Worm (Caenorhabditis elegans) whole organism, L4 larva: ENCODE measurements around the gene F52H2.3.

Experiments
- D1046.2 ChIP-seq: fragments of 200-800 bp; sonication (Bioruptor generic); IDR thresholded peaks from 2 replicates; pipeline ENCODE4 v1.3.6; 2022; ENCODE audit warnings: missing genetic modification characterization, missing compliant biosample characterization
- F10B5.3 ChIP-seq: sonication (generic microtip); optimal IDR thresholded peaks from 2 replicates; lab custom pipeline; 2016; ENCODE audit warnings: mild to moderate bottlenecking, missing genetic modification characterization, missing compliant biosample characterization
- Y105C5A.15 ChIP-seq: fragments of 200-800 bp; sonication (Bioruptor generic); IDR thresholded peaks from 2 replicates; pipeline ENCODE4 v1.3.6; 2022; ENCODE audit warnings: missing genetic modification characterization, missing compliant biosample characterization
- Y48G9A.11 ChIP-seq: fragments of 200-800 bp; sonication (Bioruptor generic); IDR thresholded peaks from 2 replicates; pipeline ENCODE4 v1.3.6; 2022; ENCODE audit warnings: missing genetic modification reagents, missing genetic modification characterization, missing compliant biosample characterization
- aha-1 ChIP-seq: fragments of 150-350 bp; peaks from one replicate; lab custom pipeline; 2014; ENCODE audit warnings: missing biosample characterization, missing genetic modification characterization
- attf-4 ChIP-seq: sonication (generic microtip); optimal IDR thresholded peaks from 3 replicates; lab custom pipeline; 2017; ENCODE audit warnings: missing biosample characterization, missing genetic modification characterization
- ceh-20 ChIP-seq: fragments of 200-800 bp; sonication (Bioruptor generic); IDR thresholded peaks from 2 replicates; pipeline ENCODE4 v1.3.6; 2022; ENCODE audit warnings: missing genetic modification reagents, missing genetic modification characterization, missing compliant biosample characterization
- ceh-28 ChIP-seq: fragments of 150-350 bp; optimal IDR thresholded peaks from 2 replicates; lab custom pipeline; 2014; ENCODE audit warnings: missing biosample characterization, missing genetic modification reagents, missing genetic modification characterization
- ceh-44 ChIP-seq: fragments of 200-800 bp; sonication (Bioruptor generic); IDR thresholded peaks from 2 replicates; pipeline ENCODE4 v1.3.6; 2022; ENCODE audit warnings: missing genetic modification reagents, missing genetic modification characterization, missing compliant biosample characterization
- cey-2 ChIP-seq: sonication (generic microtip); optimal IDR thresholded peaks from 3 replicates; lab custom pipeline; 2017; ENCODE audit warnings: missing genetic modification characterization, mild to moderate bottlenecking, missing compliant biosample characterization, antibody characterized with exemption, borderline replicate concordance; ENCODE audit not compliant: insufficient read depth
- dve-1 ChIP-seq: sonication (generic microtip); optimal IDR thresholded peaks from 2 replicates; lab custom pipeline; 2017; ENCODE audit warnings: antibody characterized with exemption, mild to moderate bottlenecking, missing genetic modification characterization, missing compliant biosample characterization; ENCODE audit not compliant: insufficient read depth
- fkh-10 ChIP-seq: fragments of 150-350 bp; optimal IDR thresholded peaks from 2 replicates; lab custom pipeline; 2014; ENCODE audit warnings: missing biosample characterization, missing genetic modification reagents, missing genetic modification characterization
- gei-8 ChIP-seq: fragments of 200-800 bp; sonication (Bioruptor generic); optimal IDR thresholded peaks from 2 replicates; lab custom pipeline; 2018; ENCODE audit warnings: mild to moderate bottlenecking, missing genetic modification characterization, missing compliant biosample characterization
- hif-1 ChIP-seq, 2 experiments: sonication (generic microtip); optimal IDR thresholded peaks; 2 replicates each; lab custom pipeline; 2016 to 2017; ENCODE audit warnings: missing compliant biosample characterization in 2 of 2, missing genetic modification characterization in 2 of 2, missing genetic modification reagents in 2 of 2, missing genotype in 2 of 2, mild to moderate bottlenecking in 1 of 2
- hlh-11 ChIP-seq: fragments of 200-800 bp; sonication (Bioruptor generic); optimal IDR thresholded peaks from 2 replicates; lab custom pipeline; 2018; ENCODE audit warnings: mild to moderate bottlenecking, missing genetic modification characterization, missing compliant biosample characterization
- hlh-30 ChIP-seq: sonication (generic microtip); optimal IDR thresholded peaks from 2 replicates; lab custom pipeline; 2017; ENCODE audit warnings: antibody characterized with exemption, mild to moderate bottlenecking, missing genetic modification characterization, missing compliant biosample characterization; ENCODE audit not compliant: insufficient read depth
- hmg-1.1 ChIP-seq: fragments of 200-800 bp; sonication (Bioruptor generic); IDR thresholded peaks from 2 replicates; pipeline ENCODE4 v1.3.6; 2022; ENCODE audit warnings: missing genetic modification reagents, missing genetic modification characterization, missing compliant biosample characterization
- lin-1 ChIP-seq: fragments of 200-800 bp; sonication (Bioruptor generic); IDR thresholded peaks from 2 replicates; pipeline ENCODE4 v1.3.6; 2022; ENCODE audit warnings: missing genetic modification reagents, missing genetic modification characterization, missing compliant biosample characterization
- lin-29 ChIP-seq: fragments of 200-800 bp; sonication (Bioruptor generic); IDR thresholded peaks from 2 replicates; pipeline ENCODE4 v1.3.6; 2022; ENCODE audit warnings: missing genetic modification reagents, missing genetic modification characterization, missing compliant biosample characterization
- lin-38 ChIP-seq: fragments of 200-800 bp; sonication (Bioruptor generic); IDR thresholded peaks from 2 replicates; pipeline ENCODE4 v1.3.6; 2022; ENCODE audit warnings: missing genetic modification reagents, missing genetic modification characterization, missing compliant biosample characterization
- mdl-1 ChIP-seq, 2 experiments: fragments of 150-350 bp in 1 of 2; sonication (generic microtip) in 1 of 2; optimal IDR thresholded peaks; 2 replicates each; lab custom pipeline; 2014 to 2017; ENCODE audit warnings: missing biosample characterization in 2 of 2, missing genetic modification characterization in 2 of 2
- mes-2 ChIP-seq: sonication (generic microtip); optimal IDR thresholded peaks from 2 replicates; lab custom pipeline; 2016; ENCODE audit warnings: missing genotype, mild to moderate bottlenecking, missing genetic modification characterization, missing compliant biosample characterization; ENCODE audit not compliant: poor library complexity, severe bottlenecking
- mxl-2 ChIP-seq: fragments of 200-800 bp; sonication (Bioruptor generic); conservative IDR thresholded peaks from 2 replicates; pipeline ENCODE4 v1.3.6; 2022; ENCODE audit warnings: missing genetic modification reagents, missing genetic modification characterization, missing compliant biosample characterization
- mxl-3 ChIP-seq: fragments of 200-800 bp; sonication (Bioruptor generic); optimal IDR thresholded peaks from 2 replicates; lab custom pipeline; 2018; ENCODE audit warnings: mild to moderate bottlenecking, missing genetic modification characterization, missing compliant biosample characterization
- nhr-11 ChIP-seq: fragments of 150-350 bp; optimal IDR thresholded peaks from 2 replicates; lab custom pipeline; 2014; ENCODE audit warnings: missing biosample characterization, missing genetic modification characterization
- nhr-111 ChIP-seq: fragments of 200-800 bp; sonication (Bioruptor generic); optimal IDR thresholded peaks from 2 replicates; lab custom pipeline; 2018; ENCODE audit warnings: mild to moderate bottlenecking, missing genetic modification characterization, missing compliant biosample characterization
- nhr-237 ChIP-seq: sonication (generic microtip); optimal IDR thresholded peaks from 2 replicates; lab custom pipeline; 2017; ENCODE audit warnings: missing biosample characterization, missing genetic modification characterization
- nhr-25 ChIP-seq: sonication (generic microtip); optimal IDR thresholded peaks from 2 replicates; lab custom pipeline; 2017; ENCODE audit warnings: missing genetic modification characterization, mild to moderate bottlenecking, missing compliant biosample characterization, antibody characterized with exemption, moderate library complexity, borderline replicate concordance; ENCODE audit not compliant: insufficient read depth
- nhr-28 ChIP-seq: fragments of 150-350 bp; optimal IDR thresholded peaks from 2 replicates; lab custom pipeline; 2014; ENCODE audit warnings: missing biosample characterization, missing genetic modification characterization
- nhr-41 ChIP-seq: fragments of 200-800 bp; sonication (Bioruptor generic); IDR thresholded peaks from 2 replicates; pipeline ENCODE4 v1.3.6; 2022; ENCODE audit warnings: missing genetic modification reagents, missing genetic modification characterization, missing compliant biosample characterization
- nhr-48 ChIP-seq: sonication (generic microtip); optimal IDR thresholded peaks from 2 replicates; lab custom pipeline; 2016; ENCODE audit warnings: mild to moderate bottlenecking, missing genetic modification characterization, missing compliant biosample characterization
- nhr-76 ChIP-seq: fragments of 150-350 bp; optimal IDR thresholded peaks from 2 replicates; lab custom pipeline; 2014; ENCODE audit warnings: missing biosample characterization, missing genetic modification characterization
- pha-4 ChIP-seq, 2 experiments: fragments of 150-350 bp in 1 of 2; fragments of 200-800 bp in 1 of 2; sonication (Bioruptor generic) in 1 of 2; IDR thresholded peaks in 1 of 2; optimal IDR thresholded peaks in 1 of 2; 2 replicates each; pipeline versions ENCODE4 v1.3.6 to Lab custom; 2014 to 2022; ENCODE audit warnings: missing genetic modification characterization in 2 of 2, missing genetic modification reagents in 2 of 2, missing biosample characterization in 1 of 2, missing compliant biosample characterization in 1 of 2
- pqm-1 ChIP-seq: sonication (generic microtip); optimal IDR thresholded peaks from 2 replicates; lab custom pipeline; 2017; ENCODE audit warnings: missing biosample characterization, missing genetic modification characterization
- set-16 ChIP-seq: fragments of 200-800 bp; sonication (Bioruptor generic); IDR thresholded peaks from 2 replicates; pipeline ENCODE4 v1.3.6; 2022; ENCODE audit warnings: missing genetic modification reagents, missing genetic modification characterization, missing compliant biosample characterization
- snpc-1.2 ChIP-seq: fragments of 200-800 bp; sonication (Bioruptor generic); IDR thresholded peaks from 2 replicates; pipeline ENCODE4 v1.3.6; 2022; ENCODE audit warnings: missing genetic modification reagents, missing genetic modification characterization, missing compliant biosample characterization
- tag-97 ChIP-seq: fragments of 200-800 bp; sonication (Bioruptor generic); IDR thresholded peaks from 2 replicates; pipeline ENCODE4 v1.3.6; 2022; ENCODE audit warnings: missing genetic modification characterization, missing compliant biosample characterization
- tra-1 ChIP-seq: fragments of 200-800 bp; sonication (Bioruptor generic); IDR thresholded peaks from 2 replicates; pipeline ENCODE4 v1.3.6; 2022; ENCODE audit warnings: missing genetic modification reagents, missing genetic modification characterization, missing compliant biosample characterization
- unc-62 ChIP-seq, 3 experiments: fragments of 150-350 bp in 1 of 3; sonication (generic microtip); optimal IDR thresholded peaks in 2 of 3; peaks in 1 of 3; 1 replicate in 1 of 3; 2 replicates in 2 of 3; lab custom pipeline; 2014 to 2017; ENCODE audit warnings: missing biosample characterization in 3 of 3, missing genetic modification characterization in 3 of 3, missing genetic modification reagents in 3 of 3, missing genotype in 1 of 3
- zfp-2 ChIP-seq: sonication (generic microtip); optimal IDR thresholded peaks from 2 replicates; lab custom pipeline; 2016; ENCODE audit warnings: mild to moderate bottlenecking, missing genetic modification characterization, missing compliant biosample characterization
- zfp-3 ChIP-seq: fragments of 200-800 bp; sonication (Bioruptor generic); conservative IDR thresholded peaks from 2 replicates; pipeline ENCODE4 v1.3.6; 2022; ENCODE audit warnings: missing genetic modification reagents, missing genetic modification characterization, missing compliant biosample characterization
- zip-2 ChIP-seq: fragments of 150-350 bp; optimal IDR thresholded peaks from 2 replicates; lab custom pipeline; 2014; ENCODE audit warnings: missing biosample characterization, missing genetic modification characterization
- ztf-11 ChIP-seq: fragments of 150-350 bp; optimal IDR thresholded peaks from 2 replicates; lab custom pipeline; 2014; ENCODE audit warnings: missing biosample characterization, missing genetic modification characterization
- ztf-7 ChIP-seq: fragments of 150-350 bp; optimal IDR thresholded peaks from 2 replicates; lab custom pipeline; 2014; ENCODE audit warnings: missing biosample characterization, missing genetic modification characterization

Gene F52H2.3

DNA sequence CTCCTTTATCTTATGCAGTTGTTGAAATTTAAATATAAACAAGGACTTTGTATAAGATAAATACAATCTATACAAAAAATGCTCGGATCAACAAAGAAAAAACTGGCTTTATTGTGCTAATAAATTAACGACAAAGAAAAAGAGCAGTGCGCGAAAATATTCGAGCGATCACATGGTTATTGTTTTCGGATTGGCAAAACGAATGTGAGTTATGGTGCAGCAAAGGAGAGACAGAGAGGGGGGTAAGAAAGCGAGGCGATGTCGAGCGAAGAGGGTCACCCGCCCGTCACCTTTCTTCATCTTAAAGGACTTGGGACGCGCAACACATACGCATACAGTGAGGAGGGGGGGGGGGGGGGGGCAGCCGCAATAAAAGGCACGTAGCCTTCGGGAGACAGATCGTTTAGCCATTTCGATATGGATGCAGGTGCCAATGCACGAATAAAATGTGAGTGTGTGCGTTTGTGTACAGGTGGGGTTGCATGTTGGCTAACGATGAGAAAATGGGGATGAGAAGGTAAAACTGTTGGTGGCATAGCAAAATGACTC is 42.4 kb upstream of the F52H2.3 start:
- TF ChIP-seq hlh-11 (no peak), zfp-3 (no peak), ceh-44 (GFP tag; lab: Robert Waterston, UW) (0 out of 2 replicates have a peak, but pooled peaks have one; percentile 6), nhr-25 (no peak), nhr-111 (GFP tag; lab: Kevin White, UChicago) (no peak), nhr-28 (no peak), cey-2 (no peak), nhr-237 (tag; lab: Kevin White, UChicago) (no peak), ceh-28 (no peak), tra-1 (GFP tag; lab: Robert Waterston, UW) (no peak), nhr-41 (GFP tag; lab: Robert Waterston, UW) (no peak), aha-1 (tag; lab: Kevin White, UChicago) (peak; percentile 24), ztf-11 (tag; lab: Kevin White, UChicago) (no peak), dve-1 (tag; lab: Kevin White, UChicago) (no peak), mxl-3 (GFP tag; lab: Kevin White, UChicago) (peak; percentile 32), Y48G9A.11 (GFP tag; lab: Robert Waterston, UW) (0 out of 2 replicates have a peak, but pooled peaks have one; percentile 12), set-16 (peak; percentile 60), lin-29 (GFP tag; lab: Robert Waterston, UW) (no peak), attf-4 (tag; lab: Kevin White, UChicago) (no peak), snpc-1.2 (GFP tag; lab: Robert Waterston, UW) (no peak), mdl-1 (tag; optimal IDR thresholded peaks at IDR 0.05; lab: Kevin White, UChicago) (no peak), ceh-20 (GFP tag; lab: Robert Waterston, UW) (no peak), hif-1 (tag; optimal IDR thresholded peaks at IDR 0.05; lab: Kevin White, UChicago) (no peak), hlh-30 (tag; lab: Kevin White, UChicago) (peak; percentile 67)

DNA sequence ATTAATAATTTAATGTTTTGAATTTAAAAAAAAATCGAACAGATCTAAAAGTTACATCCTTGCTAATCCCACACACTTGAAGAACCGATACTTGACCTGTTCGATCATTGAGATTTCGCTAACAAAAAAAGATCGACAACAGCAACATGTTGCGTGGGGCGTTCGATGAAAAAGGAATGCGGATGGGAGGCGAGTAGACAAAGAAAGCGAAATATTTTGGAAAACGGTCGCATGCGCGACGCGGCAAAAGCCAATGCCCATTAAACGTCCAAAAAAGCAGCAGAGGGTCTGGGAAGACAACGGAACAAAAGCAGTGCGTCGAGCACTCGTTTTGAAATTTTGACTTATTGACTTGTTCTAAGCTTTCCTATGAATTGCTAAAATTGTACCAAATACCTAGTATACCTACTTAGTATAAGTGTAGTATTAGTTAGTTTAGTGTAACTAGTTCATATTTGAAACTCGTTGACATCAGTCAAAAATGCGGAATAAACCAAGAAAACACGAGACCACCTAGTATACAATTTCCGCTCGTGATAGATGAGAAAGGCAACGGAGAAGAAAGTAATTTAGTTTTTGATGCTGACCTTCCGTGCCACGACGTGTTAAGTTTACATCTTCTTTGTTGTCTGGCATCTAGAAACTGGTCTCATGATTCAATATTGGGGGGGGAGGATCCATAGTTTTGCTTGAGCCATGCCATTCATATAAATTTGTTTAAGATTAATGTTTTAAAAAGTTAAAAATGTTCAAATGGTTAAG is 41.2 kb upstream of the F52H2.3 start:
- TF ChIP-seq lin-1 (GFP tag; lab: Robert Waterston, UW) (no peak), nhr-28 (peak; percentile 9), nhr-48 (tag; lab: Kevin White, UChicago) (no peak), ztf-7 (tag; lab: Kevin White, UChicago) (no peak), zfp-2 (tag; lab: Kevin White, UChicago) (no peak), mxl-3 (GFP tag; lab: Kevin White, UChicago) (no peak), hlh-30 (tag; lab: Kevin White, UChicago) (peak; percentile 79), F10B5.3 (no peak), gei-8 (GFP tag; lab: Kevin White, UChicago) (no peak), pha-4 (GFP tag; IDR thresholded peaks at IDR 0.05; lab: Robert Waterston, UW) (no peak), pha-4 (tag; optimal IDR thresholded peaks at IDR 0.05; lab: Kevin White, UChicago) (no peak), tag-97 (GFP tag; lab: Robert Waterston, UW) (no peak), nhr-25 (no peak), unc-62 (GFP tag; optimal IDR thresholded peaks at IDR 0.05 in 1 of 2; lab: Kevin White, UChicago) (peak in 1 of 2 experiments; percentile 92), unc-62 (tag; optimal IDR thresholded peaks at IDR 0.05; lab: Kevin White, UChicago) (no peak), nhr-41 (GFP tag; lab: Robert Waterston, UW) (no peak), ceh-44 (GFP tag; lab: Robert Waterston, UW) (no peak), nhr-111 (GFP tag; lab: Kevin White, UChicago) (no peak), mes-2 (tag; lab: Kevin White, UChicago) (no peak), nhr-76 (tag; lab: Kevin White, UChicago) (no peak), aha-1 (tag; lab: Kevin White, UChicago) (peak; percentile 90), nhr-11 (peak; percentile 6), pqm-1 (tag; lab: Kevin White, UChicago) (no peak), mxl-2 (GFP tag; lab: Robert Waterston, UW) (no peak), tra-1 (GFP tag; lab: Robert Waterston, UW) (no peak), D1046.2 (GFP tag; lab: Robert Waterston, UW) (no peak), lin-38 (GFP tag; lab: Robert Waterston, UW) (no peak), Y105C5A.15 (no peak), fkh-10 (GFP tag; lab: Kevin White, UChicago) (no peak), zip-2 (tag; lab: Kevin White, UChicago) (no peak), hmg-1.1 (GFP tag; lab: Robert Waterston, UW) (0 out of 2 replicates have a peak, but pooled peaks have one; percentile 29)
